Fruit fly (Drosophila melanogaster) whole organism, pupa: Measurements from ENCODE around the gene vers.
A peak's percentile ranks its signal among the peaks of the same experiment; 100 is the strongest.

Source experiments
- CG10348 ChIP-seq: fragments of 200-800 bp; sonication (Bioruptor generic); IDR thresholded peaks from 2 replicates; pipeline ENCODE4 v1.3.6; 2022; ENCODE audit warnings: missing biosample characterization, missing genetic modification characterization
- CG12605 ChIP-seq: fragments of 200-800 bp; sonication (Bioruptor generic); IDR thresholded peaks from 2 replicates; pipeline ENCODE4 v1.3.6; 2022; ENCODE audit warnings: missing biosample characterization, missing genetic modification characterization
- CG13204 ChIP-seq: fragments of 200-800 bp; sonication (Bioruptor generic); optimal IDR thresholded peaks from 2 replicates; lab custom pipeline; 2018; ENCODE audit warnings: missing biosample characterization, mild to moderate bottlenecking, missing genetic modification characterization, moderate library complexity
- CG14655 ChIP-seq: fragments of 200-800 bp; sonication (Bioruptor generic); optimal IDR thresholded peaks from 3 replicates; lab custom pipeline; 2017; ENCODE audit warnings: mild to moderate bottlenecking, missing biosample characterization, missing genetic modification reagents, missing genetic modification characterization
- CG15710 ChIP-seq: fragments of 200-800 bp; sonication (Bioruptor generic); optimal IDR thresholded peaks from 2 replicates; lab custom pipeline; 2018; ENCODE audit warnings: missing biosample characterization, mild to moderate bottlenecking, missing genetic modification characterization, moderate library complexity
- CG17806 ChIP-seq: fragments of 200-800 bp; sonication (Bioruptor generic); optimal IDR thresholded peaks from 2 replicates; lab custom pipeline; 2018; ENCODE audit warnings: missing biosample characterization, mild to moderate bottlenecking, missing genetic modification characterization, moderate library complexity
- CG32121 ChIP-seq: fragments of 200-800 bp; sonication (Bioruptor generic); IDR thresholded peaks from 2 replicates; pipeline ENCODE4 v1.3.6; 2022; ENCODE audit warnings: missing biosample characterization, missing genetic modification characterization
- CG34367 ChIP-seq: fragments of 200-800 bp; sonication (Bioruptor generic); optimal IDR thresholded peaks from 2 replicates; lab custom pipeline; 2018; ENCODE audit warnings: missing biosample characterization, mild to moderate bottlenecking, missing genetic modification characterization
- CG4496 ChIP-seq: fragments of 200-800 bp; sonication (Bioruptor generic); IDR thresholded peaks from 3 replicates; pipeline ENCODE4 v1.3.6; 2022; ENCODE audit warnings: missing biosample characterization, missing genetic modification characterization
- CG8159 ChIP-seq: fragments of 200-800 bp; sonication (Bioruptor generic); optimal IDR thresholded peaks from 3 replicates; lab custom pipeline; 2018; ENCODE audit warnings: missing biosample characterization, mild to moderate bottlenecking, missing genetic modification characterization, moderate library complexity
- CG8301 ChIP-seq: fragments of 200-800 bp; sonication (Bioruptor generic); optimal IDR thresholded peaks from 2 replicates; lab custom pipeline; 2018; ENCODE audit warnings: missing biosample characterization, mild to moderate bottlenecking, missing genetic modification characterization
- CG9948 ChIP-seq: fragments of 200-800 bp; sonication (Bioruptor generic); optimal IDR thresholded peaks from 2 replicates; lab custom pipeline; 2018; ENCODE audit warnings: missing biosample characterization, mild to moderate bottlenecking, missing genetic modification characterization, moderate library complexity
- D1 ChIP-seq: fragments of 200-800 bp; sonication (Bioruptor generic); optimal IDR thresholded peaks from 2 replicates; lab custom pipeline; 2018; ENCODE audit warnings: missing biosample characterization, mild to moderate bottlenecking, missing genetic modification characterization, moderate library complexity
- EcR ChIP-seq: fragments of 200-800 bp; sonication (Bioruptor generic); optimal IDR thresholded peaks from 3 replicates; lab custom pipeline; 2019; ENCODE audit warnings: missing biosample characterization, missing genetic modification characterization, mild to moderate bottlenecking, moderate library complexity, missing genetic modification reagents
- Ets98B ChIP-seq: fragments of 200-800 bp; sonication (Bioruptor generic); IDR thresholded peaks from 2 replicates; pipeline ENCODE4 v1.3.6; 2022; ENCODE audit warnings: missing biosample characterization, missing genetic modification characterization
- Pif1A ChIP-seq: fragments of 200-800 bp; sonication (Bioruptor generic); optimal IDR thresholded peaks from 3 replicates; lab custom pipeline; 2016; ENCODE audit warnings: missing biosample characterization, missing genetic modification characterization
- Pif1B ChIP-seq: fragments of 200-800 bp; sonication (Bioruptor generic); optimal IDR thresholded peaks from 3 replicates; lab custom pipeline; 2016; ENCODE audit warnings: missing biosample characterization, missing genetic modification characterization
- Snoo ChIP-seq: fragments of 200-800 bp; sonication (Bioruptor generic); optimal IDR thresholded peaks from 3 replicates; lab custom pipeline; 2017; ENCODE audit warnings: missing biosample characterization, mild to moderate bottlenecking, missing genetic modification characterization, inconsistent platforms
- fd96Ca ChIP-seq: fragments of 200-800 bp; sonication (Bioruptor generic); IDR thresholded peaks from 3 replicates; pipeline ENCODE4 v1.3.6; 2022; ENCODE audit warnings: missing biosample characterization, missing genetic modification characterization
- gl ChIP-seq: fragments of 200-800 bp; sonication (Bioruptor generic); optimal IDR thresholded peaks from 2 replicates; lab custom pipeline; 2018; ENCODE audit warnings: missing biosample characterization, mild to moderate bottlenecking, missing genetic modification characterization
- rn ChIP-seq: fragments of 200-800 bp; sonication (Bioruptor generic); IDR thresholded peaks from 2 replicates; pipeline ENCODE4 v1.3.6; 2022; ENCODE audit warnings: missing biosample characterization, missing genetic modification characterization

vers gene

DNA sequence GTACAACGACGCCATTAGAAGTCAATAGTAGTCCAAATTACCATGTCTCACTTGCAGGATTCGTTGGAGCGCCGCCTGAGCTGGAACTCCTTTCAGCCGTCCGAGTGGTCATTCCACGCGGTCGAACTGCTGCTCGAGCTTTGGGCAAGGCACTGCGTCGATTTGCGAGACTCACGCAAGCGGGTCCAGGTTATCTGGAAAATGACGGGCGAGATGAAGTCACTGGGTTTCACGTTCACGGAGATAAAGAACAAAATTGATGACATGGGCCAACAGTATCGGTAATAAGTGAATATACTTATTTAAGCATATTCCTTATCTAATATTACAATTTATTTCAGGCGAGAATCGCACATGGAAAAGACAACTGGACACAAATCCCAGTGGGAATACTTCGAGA, 2.7 kb downstream of the vers start:
- TF ChIP-seq CG17806 (tag; lab: Kevin White, UChicago) = no peak
- no peak for TF ChIP-seq D1
- no peak for TF ChIP-seq Ets98B (GFP tag; lab: Robert Waterston, UW)
- no peak for TF ChIP-seq CG4496 (GFP tag; lab: Robert Waterston, UW)

DNA sequence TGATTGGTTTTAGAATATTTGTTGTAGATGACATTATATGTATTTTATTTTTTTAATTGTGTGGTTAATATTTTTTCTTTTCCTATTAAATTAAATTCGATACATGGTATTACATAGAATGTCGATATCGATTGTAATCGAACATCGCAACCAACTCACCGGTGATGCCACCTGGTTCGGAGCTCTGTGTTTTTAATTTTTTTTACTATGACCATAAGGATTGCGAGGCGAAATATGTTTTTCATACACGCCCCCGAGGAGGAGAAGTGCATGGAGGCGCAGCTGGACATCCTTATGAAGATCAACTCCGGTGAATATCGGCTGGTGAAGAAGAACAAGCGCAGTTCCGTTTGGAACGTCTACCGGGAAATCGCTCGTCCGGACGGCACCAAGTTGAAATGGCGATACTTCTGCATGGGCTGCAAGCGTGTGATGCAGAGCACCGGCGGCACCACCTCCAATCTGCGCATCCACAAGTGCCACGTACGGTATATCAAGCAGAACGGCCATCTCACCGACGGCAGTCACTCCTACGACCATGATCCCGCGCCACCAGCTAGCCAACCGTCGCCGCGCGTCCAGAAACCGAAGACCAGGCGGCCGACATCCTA, 4.1 kb downstream of the vers start, which contains the start of gene CG11560:
Gene CG11560, plus strand, starts transcription at position 145 of the 611 bp plus-strand sequence.
- no peak for TF ChIP-seq CG9948
- TF ChIP-seq CG10348 (GFP tag; lab: Robert Waterston, UW) = no peak
- TF ChIP-seq CG13204 = no peak

DNA sequence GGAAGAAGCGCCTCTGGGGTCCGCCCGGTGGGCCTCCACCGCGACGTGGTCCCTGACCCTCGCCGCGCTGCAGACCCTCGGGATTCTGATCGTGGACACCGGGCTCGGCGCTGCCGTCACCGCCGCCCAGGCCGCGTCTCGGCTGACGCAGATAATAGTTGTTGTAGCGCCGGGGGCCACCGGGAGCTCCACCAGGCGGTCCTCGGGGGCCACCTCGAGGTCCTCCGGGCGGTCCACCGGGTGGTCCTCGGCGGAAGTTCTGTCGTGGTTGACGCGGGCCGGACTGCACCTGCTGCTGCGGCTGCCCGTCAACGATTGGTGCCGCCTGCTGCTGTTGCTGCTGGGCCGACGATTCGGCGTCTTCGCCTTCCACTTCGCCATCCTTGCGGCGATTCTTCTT, 7.0 kb downstream of the vers start:
- no peak for TF ChIP-seq CG4496 (GFP tag; lab: Robert Waterston, UW)
- no peak for TF ChIP-seq fd96Ca (GFP tag; lab: Robert Waterston, UW)
- TF ChIP-seq Pif1A (GFP tag; lab: Kevin White, UChicago) = no peak
- TF ChIP-seq rn (GFP tag; lab: Robert Waterston, UW) = no peak
- no peak for TF ChIP-seq CG13204
- TF ChIP-seq Pif1B (GFP tag; lab: Kevin White, UChicago) = no peak
- TF ChIP-seq EcR (GFP tag; lab: Kevin White, UChicago) = no peak
- no peak for TF ChIP-seq CG8159 (tag; lab: Kevin White, UChicago)

DNA sequence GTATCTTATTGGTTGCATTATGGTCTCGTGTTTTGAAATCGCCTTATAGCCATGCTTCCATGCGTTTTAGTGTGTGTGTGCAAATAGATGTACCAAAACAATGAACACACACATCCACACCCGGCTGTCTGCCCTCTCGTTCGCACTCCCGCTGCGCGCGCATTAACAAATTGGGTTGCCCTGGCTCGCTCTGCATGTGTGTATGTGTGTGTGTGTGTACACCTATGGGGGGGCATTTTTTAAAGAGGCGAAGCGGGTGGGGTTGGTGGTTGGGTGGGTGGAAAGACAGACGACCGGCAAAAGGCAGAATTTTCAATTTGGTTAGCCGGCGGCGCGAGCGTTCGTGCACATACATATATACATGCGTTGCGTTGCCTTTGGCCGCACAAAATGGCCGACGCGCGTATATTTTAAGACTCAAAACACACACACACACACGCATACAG, 8.3 kb downstream of the vers start:
- TF ChIP-seq CG8301 (tag; lab: Kevin White, UChicago) (no peak), CG9948 (no peak), CG17806 (tag; lab: Kevin White, UChicago) (peak; percentile 3), Pif1B (GFP tag; lab: Kevin White, UChicago) (no peak), CG8159 (tag; lab: Kevin White, UChicago) (peak; percentile 6), CG4496 (GFP tag; lab: Robert Waterston, UW) (no peak), CG34367 (peak; percentile 4), CG14655 (GFP tag; lab: Kevin White, UChicago) (no peak), fd96Ca (GFP tag; lab: Robert Waterston, UW) (peak; percentile 54; the same call in 1 of the 3 replicates), EcR (GFP tag; lab: Kevin White, UChicago) (peak; percentile 50), Pif1A (GFP tag; lab: Kevin White, UChicago) (no peak), gl (tag; lab: Kevin White, UChicago) (peak; percentile 16), Ets98B (GFP tag; lab: Robert Waterston, UW) (peak; percentile 57; the same call in 1 of the 2 replicates), D1 (no peak), CG13204 (peak; percentile 78), rn (GFP tag; lab: Robert Waterston, UW) (no peak), CG10348 (GFP tag; lab: Robert Waterston, UW) (no peak), CG15710 (peak; percentile 20), Snoo (no peak), CG12605 (GFP tag; lab: Robert Waterston, UW) (0 out of 2 replicates have a peak, but pooled peaks have one; percentile 28), CG32121 (GFP tag; lab: Robert Waterston, UW) (peak; percentile 64)

DNA sequence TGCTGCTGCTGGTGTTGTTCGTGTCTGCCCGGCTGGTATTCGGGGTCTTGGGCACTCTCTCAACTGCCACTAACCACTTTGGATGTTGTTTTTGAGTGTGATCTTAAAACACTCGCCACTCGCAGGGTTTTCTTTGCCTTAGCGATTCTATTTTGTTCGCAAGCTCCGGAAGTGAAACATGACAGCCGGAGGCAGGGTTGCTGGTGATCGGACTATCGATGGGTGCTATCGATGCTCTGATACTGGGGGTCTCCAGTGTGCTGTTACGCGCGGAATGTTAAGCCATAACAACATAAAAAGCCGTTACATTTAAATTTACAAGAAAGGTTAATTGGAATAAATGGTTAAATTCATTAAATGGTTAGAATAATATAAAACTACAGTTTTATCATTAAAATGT, 9.1 kb downstream of the vers start, which contains the start of gene yps:
Gene yps, minus strand, starts transcription at position 176 of the 400 bp plus-strand sequence.
- TF ChIP-seq CG32121 (GFP tag; lab: Robert Waterston, UW) (no peak), CG10348 (GFP tag; lab: Robert Waterston, UW) (no peak), CG17806 (tag; lab: Kevin White, UChicago) (peak; percentile 56), CG4496 (GFP tag; lab: Robert Waterston, UW) (peak; percentile 94), Snoo (peak; percentile 93), fd96Ca (GFP tag; lab: Robert Waterston, UW) (peak; percentile 76), CG8159 (tag; lab: Kevin White, UChicago) (peak; percentile 64), CG15710 (peak; percentile 65), Pif1A (GFP tag; lab: Kevin White, UChicago) (peak; percentile 88), gl (tag; lab: Kevin White, UChicago) (peak; percentile 75), D1 (no peak), Pif1B (GFP tag; lab: Kevin White, UChicago) (peak; percentile 80), rn (GFP tag; lab: Robert Waterston, UW) (no peak), CG14655 (GFP tag; lab: Kevin White, UChicago) (no peak), CG13204 (peak; percentile 81), Ets98B (GFP tag; lab: Robert Waterston, UW) (peak; percentile 76), CG12605 (GFP tag; lab: Robert Waterston, UW) (peak; percentile 76), CG9948 (peak; percentile 21), EcR (GFP tag; lab: Kevin White, UChicago) (no peak), CG8301 (tag; lab: Kevin White, UChicago) (peak; percentile 57), CG34367 (peak; percentile 79)

DNA sequence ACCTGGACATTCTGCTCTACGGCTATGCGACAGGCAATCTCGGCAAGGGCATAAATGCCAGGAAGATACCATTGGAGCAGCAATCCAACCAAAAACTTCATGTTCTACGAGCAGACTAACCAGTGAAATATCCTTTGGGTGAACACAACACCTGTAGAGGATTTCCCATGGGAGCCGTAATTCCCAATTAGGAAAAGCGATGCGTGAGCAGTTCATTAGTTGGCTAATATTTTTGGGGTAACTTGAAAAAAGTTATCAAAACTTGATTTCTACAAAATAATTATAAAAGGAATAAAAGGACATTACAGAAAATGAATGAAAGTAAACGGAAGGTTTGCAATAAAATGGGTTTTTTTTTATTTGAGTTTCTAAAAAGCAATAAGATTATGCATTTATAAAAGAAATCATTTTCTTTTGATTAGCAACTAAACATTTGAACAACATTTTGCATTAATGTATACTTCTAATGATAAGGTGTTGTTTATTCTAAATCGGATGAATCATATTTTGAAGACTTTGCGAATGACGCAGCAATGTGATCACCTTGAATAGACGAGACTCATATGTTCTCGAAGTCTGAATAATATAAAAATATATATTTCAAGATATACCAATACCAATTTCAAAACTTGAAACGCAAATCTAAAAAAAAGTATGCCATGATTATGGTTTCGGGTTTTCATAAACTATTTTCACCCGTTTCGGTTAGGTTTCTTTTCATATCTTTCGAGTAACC, 11.6 kb downstream of the vers start, which contains the start of the genes Ir68b and CG34241:
Gene Ir68b, minus strand, starts transcription at position 101 of the 736 bp plus-strand sequence.
Gene CG34241, plus strand, starts transcription at position 686 of the 736 bp plus-strand sequence.
- TF ChIP-seq Pif1A (GFP tag; lab: Kevin White, UChicago) = no peak
- no peak for TF ChIP-seq Pif1B (GFP tag; lab: Kevin White, UChicago)
- no peak for TF ChIP-seq CG9948
- TF ChIP-seq Snoo = no peak
- TF ChIP-seq CG32121 (GFP tag; lab: Robert Waterston, UW) = no peak
- TF ChIP-seq CG12605 (GFP tag; lab: Robert Waterston, UW) = no peak
- TF ChIP-seq CG13204 = no peak
- no peak for TF ChIP-seq CG34367
- TF ChIP-seq rn (GFP tag; lab: Robert Waterston, UW) = no peak
- TF ChIP-seq CG8301 (tag; lab: Kevin White, UChicago) = no peak
- TF ChIP-seq CG8159 (tag; lab: Kevin White, UChicago) = no peak
- no peak for TF ChIP-seq CG4496 (GFP tag; lab: Robert Waterston, UW)
- TF ChIP-seq CG15710 = no peak
- no peak for TF ChIP-seq D1
- TF ChIP-seq EcR (GFP tag; lab: Kevin White, UChicago) = no peak
- no peak for TF ChIP-seq Ets98B (GFP tag; lab: Robert Waterston, UW)
- TF ChIP-seq gl (tag; lab: Kevin White, UChicago) = no peak
- TF ChIP-seq fd96Ca (GFP tag; lab: Robert Waterston, UW) = no peak
- TF ChIP-seq CG10348 (GFP tag; lab: Robert Waterston, UW) = no peak
- no peak for TF ChIP-seq CG14655 (GFP tag; lab: Kevin White, UChicago)
- TF ChIP-seq, all 21 proteins: peak for 0
